Fruit fly (Drosophila melanogaster): ENCODE data around the gene Grip163.

The Grip163 gene

DNA sequence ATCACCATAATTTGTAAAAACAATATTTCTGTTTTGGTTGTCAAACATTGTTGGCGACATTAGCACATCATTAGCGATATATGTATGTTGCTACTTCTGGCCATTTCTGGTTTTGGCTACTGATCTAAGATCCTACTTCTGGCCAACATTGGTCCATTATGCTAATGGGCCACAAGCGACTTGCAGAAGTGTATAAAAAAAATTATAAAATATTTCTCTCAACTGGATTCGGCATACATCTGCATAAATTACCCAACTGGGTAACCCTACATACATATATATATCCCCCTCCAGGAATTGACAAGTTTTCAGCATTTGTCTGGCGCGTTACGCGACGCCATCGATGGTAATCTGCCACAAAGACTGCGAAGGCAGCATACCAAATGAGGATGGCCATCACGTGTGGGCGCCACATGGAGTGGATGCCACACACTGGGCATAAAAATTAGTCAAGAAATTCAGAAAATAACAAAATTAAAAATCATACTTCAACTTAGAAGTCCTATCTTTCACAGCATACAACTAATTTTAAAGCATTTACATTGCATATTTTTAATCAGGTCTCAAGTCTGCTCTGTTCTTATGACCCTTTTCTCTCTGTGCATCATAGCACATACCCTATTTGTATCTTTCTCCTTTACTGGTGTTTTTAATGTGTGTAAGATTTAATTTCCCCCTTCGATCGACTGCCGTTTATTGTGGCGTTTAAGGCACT lies 39.7 kb upstream of the Grip163 start (continued):
- TF ChIP-seq Elba2 (GFP tag; optimal IDR thresholded peaks at IDR 0.05), result no peak
- peak; percentile 20 for TF ChIP-seq Sry-β (GFP tag; optimal IDR thresholded peaks at IDR 0.05)
- no peak for TF ChIP-seq Lhr (GFP tag; optimal IDR thresholded peaks at IDR 0.05)
- peak; percentile 24; the same call in 1 of the 3 replicates for TF ChIP-seq ase (GFP tag; IDR thresholded peaks at IDR 0.05)
- TF ChIP-seq Abd-B (GFP tag; optimal IDR thresholded peaks at IDR 0.05), result peak; percentile 31
- no peak for TF ChIP-seq disco-r (GFP tag; optimal IDR thresholded peaks at IDR 0.05)
- TF ChIP-seq trem (tag; optimal IDR thresholded peaks at IDR 0.05), result peak; percentile 31
- no peak for TF ChIP-seq pho (GFP tag; optimal IDR thresholded peaks at IDR 0.05)
- TF ChIP-seq CG13894 (tag; optimal IDR thresholded peaks at IDR 0.05), result peak; percentile 66
- peak; percentile 66 for TF ChIP-seq CG18599 (GFP tag; optimal IDR thresholded peaks at IDR 0.05)
- TF ChIP-seq ftz-f1 (GFP tag; optimal IDR thresholded peaks at IDR 0.05), result no peak
- TF ChIP-seq Hr39 (optimal IDR thresholded peaks at IDR 0.05), result no peak
- peak; percentile 64 for TF ChIP-seq Sox100B (GFP tag; optimal IDR thresholded peaks at IDR 0.05)
- no peak for TF ChIP-seq CG14014 (GFP tag; IDR thresholded peaks at IDR 0.05)
- no peak for TF ChIP-seq CG11085 (GFP tag; IDR thresholded peaks at IDR 0.05)
- TF ChIP-seq lilli (GFP tag; optimal IDR thresholded peaks at IDR 0.05), result peak; percentile 30
- TF ChIP-seq run (tag; optimal IDR thresholded peaks at IDR 0.05), result no peak
- TF ChIP-seq B-H1 (GFP tag; IDR thresholded peaks at IDR 0.05), result peak; percentile 24; the same call in 1 of the 3 replicates
- no peak for TF ChIP-seq ac (GFP tag; optimal IDR thresholded peaks at IDR 0.05)
- no peak for TF ChIP-seq CG17612 (GFP tag; IDR thresholded peaks at IDR 0.05)
- TF ChIP-seq HLH4C (GFP tag; IDR thresholded peaks at IDR 0.05; ENCODE audit: partially characterized antibody), result no peak
- TF ChIP-seq CkIIα-i1 (GFP tag; IDR thresholded peaks at IDR 0.05), result no peak
- TF ChIP-seq ewg (GFP tag; optimal IDR thresholded peaks at IDR 0.05), result peak; percentile 20
- no peak for TF ChIP-seq HmgZ (tag; optimal IDR thresholded peaks at IDR 0.05)
- TF ChIP-seq CG11247 (GFP tag; IDR thresholded peaks at IDR 0.05), result no peak
- TF ChIP-seq unc-4 (GFP tag; IDR thresholded peaks at IDR 0.05; ENCODE audit: partially characterized antibody), result no peak
- TF ChIP-seq CG17912 (GFP tag; optimal IDR thresholded peaks at IDR 0.05), result no peak
- peak; percentile 31 for TF ChIP-seq ttk (GFP tag; IDR thresholded peaks at IDR 0.05)
- TF ChIP-seq Oaz (GFP tag; IDR thresholded peaks at IDR 0.05), result no peak
- TF ChIP-seq Chrac-16 (GFP tag; optimal IDR thresholded peaks at IDR 0.05), result peak; percentile 5
- no peak for TF ChIP-seq emc (GFP tag; optimal IDR thresholded peaks at IDR 0.05)
- TF ChIP-seq gsb (GFP tag; IDR thresholded peaks at IDR 0.05), result no peak
- TF ChIP-seq GATAe (GFP tag; conservative IDR thresholded peaks at IDR 0.05), result no peak
- TF ChIP-seq Myb (GFP tag; optimal IDR thresholded peaks at IDR 0.05), result no peak
- no peak for TF ChIP-seq CG13123 (GFP tag; optimal IDR thresholded peaks at IDR 0.05)
- peak; percentile 11 for TF ChIP-seq Atf3 (GFP tag; optimal IDR thresholded peaks at IDR 0.05)
- no peak for TF ChIP-seq Lim3 (GFP tag; IDR thresholded peaks at IDR 0.05)
- TF ChIP-seq inv (GFP tag; IDR thresholded peaks at IDR 0.05; ENCODE audit: partially characterized antibody), result no peak
- TF ChIP-seq CG11560 (tag; IDR thresholded peaks at IDR 0.05), result 0 out of 3 replicates have a peak, but pooled peaks have one; percentile 28
- no peak for TF ChIP-seq CG42726 (GFP tag; IDR thresholded peaks at IDR 0.05; ENCODE audit: partially characterized antibody)
- TF ChIP-seq CG7928 (GFP tag; optimal IDR thresholded peaks at IDR 0.05), result no peak
- 0 out of 2 replicates have a peak, but pooled peaks have one; percentile 14 for TF ChIP-seq CG9215 (GFP tag; IDR thresholded peaks at IDR 0.05)
- no peak for TF ChIP-seq CG15011 (GFP tag; optimal IDR thresholded peaks at IDR 0.05)
- TF ChIP-seq CG17829 (tag; optimal IDR thresholded peaks at IDR 0.05), result peak; percentile 57
- TF ChIP-seq tap (tag; optimal IDR thresholded peaks at IDR 0.05), result peak; percentile 59
- no peak for TF ChIP-seq ken (GFP tag; IDR thresholded peaks at IDR 0.05)
- no peak for TF ChIP-seq CG13287 (GFP tag; IDR thresholded peaks at IDR 0.05; ENCODE audit: partially characterized antibody)
- no peak for TF ChIP-seq her (GFP tag; optimal IDR thresholded peaks at IDR 0.05)
- TF ChIP-seq YL-1 (GFP tag; optimal IDR thresholded peaks at IDR 0.05), result no peak
- 0 out of 2 replicates have a peak, but pooled peaks have one; percentile 35 for TF ChIP-seq ap (GFP tag; IDR thresholded peaks at IDR 0.05)
- no peak for TF ChIP-seq usp (GFP tag; optimal IDR thresholded peaks at IDR 0.05)
